Fruit fly (Drosophila melanogaster): ENCODE measurements around the gene betaTub85D.

dm6 chr3R:9363066-9363719, 46.9 kb downstream of the betaTub85D start, which contains the start of gene CG18473:
- no peak for TF ChIP-seq CTCF (optimal IDR thresholded peaks at IDR 0.05)
- TF ChIP-seq CG8478 (optimal IDR thresholded peaks at IDR 0.05) = no peak
